Worm (Caenorhabditis elegans): Measurements from ENCODE around the gene F19B10.4.

ce11 chrII:3705320-3705719 lies 45.4 kb downstream of the F19B10.4 start, which contains the start of gene srx-108:
- no peak for TF ChIP-seq nhr-10 (tag; optimal IDR thresholded peaks at IDR 0.05)
- TF ChIP-seq unc-62 (GFP tag; optimal IDR thresholded peaks at IDR 0.05), result no peak
- TF ChIP-seq nhr-25 (tag; optimal IDR thresholded peaks at IDR 0.05), result no peak
- no peak for TF ChIP-seq ZK546.5 (tag; optimal IDR thresholded peaks at IDR 0.05)
- no peak for TF ChIP-seq R02D3.7 (tag; optimal IDR thresholded peaks at IDR 0.05)
- TF ChIP-seq lin-13 (GFP tag; optimal IDR thresholded peaks at IDR 0.05), result no peak
- TF ChIP-seq nhr-237 (tag; optimal IDR thresholded peaks at IDR 0.05), result no peak
- TF ChIP-seq elt-3 (tag; optimal IDR thresholded peaks at IDR 0.05), result no peak
- TF ChIP-seq ama-1 (optimal IDR thresholded peaks at IDR 0.05), result no peak
- no peak for TF ChIP-seq mdl-1 (tag; optimal IDR thresholded peaks at IDR 0.05)
- no peak for TF ChIP-seq nhr-11 (tag; optimal IDR thresholded peaks at IDR 0.05)

Data from whole organism, L2 larva.